Fruit fly (Drosophila melanogaster) whole organism, prepupa: Measurements from ENCODE around the gene Cenp-C.

Experiments used
- Blimp-1 ChIP-seq: fragments of 200-800 bp; sonication (Bioruptor generic); optimal IDR thresholded peaks from 3 replicates; lab custom pipeline; 2017; ENCODE audit warnings: missing biosample characterization, missing genetic modification characterization, mild to moderate bottlenecking, moderate library complexity, missing genetic modification reagents
- CG10631 ChIP-seq: fragments of 200-800 bp; sonication (Bioruptor generic); optimal IDR thresholded peaks from 2 replicates; lab custom pipeline; 2016; ENCODE audit warnings: missing biosample characterization, missing genetic modification characterization
- CG11902 ChIP-seq: fragments of 200-800 bp; sonication (Bioruptor generic); optimal IDR thresholded peaks from 3 replicates; lab custom pipeline; 2016; ENCODE audit warnings: missing biosample characterization, missing genetic modification characterization
- CG1621 ChIP-seq: fragments of 200-800 bp; sonication (Bioruptor generic); optimal IDR thresholded peaks from 3 replicates; lab custom pipeline; 2018; ENCODE audit warnings: missing biosample characterization, mild to moderate bottlenecking, missing genetic modification characterization
- CG16779 ChIP-seq: fragments of 200-800 bp; sonication (Bioruptor generic); optimal IDR thresholded peaks from 3 replicates; lab custom pipeline; 2017; ENCODE audit warnings: missing biosample characterization, mild to moderate bottlenecking, missing genetic modification characterization
- CG3032 ChIP-seq: fragments of 200-800 bp; optimal IDR thresholded peaks from 2 replicates; lab custom pipeline; 2019; ENCODE audit warnings: missing biosample characterization, mild to moderate bottlenecking, missing genetic modification characterization, moderate library complexity
- CG31627 ChIP-seq: fragments of 200-800 bp; sonication (Bioruptor generic); optimal IDR thresholded peaks from 3 replicates; lab custom pipeline; 2016; ENCODE audit warnings: missing biosample characterization, missing genetic modification characterization
- CG4318 ChIP-seq: fragments of 200-800 bp; sonication (Bioruptor generic); optimal IDR thresholded peaks from 3 replicates; lab custom pipeline; 2017; ENCODE audit warnings: missing biosample characterization, mild to moderate bottlenecking, missing genetic modification characterization
- CG6163 ChIP-seq: fragments of 200-800 bp; sonication (Bioruptor generic); IDR thresholded peaks from 3 replicates; pipeline ENCODE4 v1.3.6; 2022; ENCODE audit warnings: missing biosample characterization, missing genetic modification characterization
- CG6792 ChIP-seq: fragments of 200-800 bp; sonication (Bioruptor generic); optimal IDR thresholded peaks from 3 replicates; lab custom pipeline; 2016; ENCODE audit warnings: missing biosample characterization, missing genetic modification characterization
- CG6854 ChIP-seq: fragments of 200-800 bp; sonication (Bioruptor generic); optimal IDR thresholded peaks from 2 replicates; lab custom pipeline; 2017; ENCODE audit warnings: missing biosample characterization, mild to moderate bottlenecking, missing genetic modification characterization
- CG8119 ChIP-seq: fragments of 200-800 bp; sonication (Bioruptor generic); IDR thresholded peaks from 3 replicates; pipeline ENCODE4 v1.3.6; 2022; ENCODE audit warnings: missing biosample characterization, missing genetic modification characterization
- CG8319 ChIP-seq: fragments of 200-800 bp; sonication (Bioruptor generic); optimal IDR thresholded peaks from 3 replicates; lab custom pipeline; 2016; ENCODE audit warnings: missing biosample characterization, missing genetic modification characterization
- Eip75B ChIP-seq: fragments of 200-800 bp; sonication (Bioruptor generic); optimal IDR thresholded peaks from 3 replicates; lab custom pipeline; 2016; ENCODE audit warnings: missing biosample characterization, missing genetic modification characterization
- Eip93F ChIP-seq: fragments of 200-800 bp; sonication (Bioruptor generic); optimal IDR thresholded peaks from 2 replicates; lab custom pipeline; 2016; ENCODE audit warnings: missing biosample characterization, mild to moderate bottlenecking, missing genetic modification characterization
- Ets21C ChIP-seq: fragments of 200-800 bp; sonication (Bioruptor generic); optimal IDR thresholded peaks from 3 replicates; lab custom pipeline; 2016; ENCODE audit warnings: missing biosample characterization, missing genetic modification characterization
- Hr39 ChIP-seq: fragments of 200-800 bp; sonication (Bioruptor generic); optimal IDR thresholded peaks from 2 replicates; lab custom pipeline; 2016; ENCODE audit warnings: missing biosample characterization, missing genetic modification characterization
- Lpt ChIP-seq: fragments of 200-800 bp; sonication (Bioruptor generic); optimal IDR thresholded peaks from 3 replicates; lab custom pipeline; 2016; ENCODE audit warnings: missing biosample characterization, missing genetic modification characterization
- Met ChIP-seq: fragments of 200-800 bp; sonication (Bioruptor generic); optimal IDR thresholded peaks from 3 replicates; lab custom pipeline; 2016; ENCODE audit warnings: missing biosample characterization, missing genetic modification characterization
- OdsH ChIP-seq: fragments of 200-800 bp; sonication (Bioruptor generic); optimal IDR thresholded peaks from 3 replicates; lab custom pipeline; 2016; ENCODE audit warnings: missing biosample characterization, missing genetic modification characterization
- Smox ChIP-seq: fragments of 200-800 bp; sonication (Bioruptor generic); optimal IDR thresholded peaks from 3 replicates; lab custom pipeline; 2016; ENCODE audit warnings: missing biosample characterization, missing genetic modification characterization
- Sox102F ChIP-seq: fragments of 200-800 bp; sonication (Bioruptor generic); optimal IDR thresholded peaks from 2 replicates; lab custom pipeline; 2016; ENCODE audit warnings: missing biosample characterization, mild to moderate bottlenecking, missing genetic modification characterization
- Sox14 ChIP-seq: fragments of 200-800 bp; sonication (Bioruptor generic); optimal IDR thresholded peaks from 3 replicates; lab custom pipeline; 2016; ENCODE audit warnings: missing biosample characterization, missing genetic modification characterization
- Sox15 ChIP-seq: fragments of 200-800 bp; sonication (Bioruptor generic); optimal IDR thresholded peaks from 3 replicates; lab custom pipeline; 2016; ENCODE audit warnings: missing biosample characterization, missing genetic modification characterization
- cyc ChIP-seq: fragments of 200-800 bp; sonication (Bioruptor generic); optimal IDR thresholded peaks from 3 replicates; lab custom pipeline; 2016; ENCODE audit warnings: missing biosample characterization, missing genetic modification characterization
- dsx ChIP-seq: fragments of 200-800 bp; optimal IDR thresholded peaks from 3 replicates; lab custom pipeline; 2019; ENCODE audit warnings: missing biosample characterization, mild to moderate bottlenecking, missing genetic modification characterization, moderate library complexity; ENCODE audit not compliant: poor library complexity, severe bottlenecking
- eg ChIP-seq: fragments of 200-800 bp; sonication (Bioruptor generic); IDR thresholded peaks from 3 replicates; pipeline ENCODE4 v1.3.6; 2022; ENCODE audit warnings: missing biosample characterization, missing genetic modification characterization
- fd59A ChIP-seq: fragments of 200-800 bp; sonication (Bioruptor generic); optimal IDR thresholded peaks from 2 replicates; lab custom pipeline; 2017; ENCODE audit warnings: missing biosample characterization, mild to moderate bottlenecking, missing genetic modification characterization, missing genetic modification reagents
- fd85E ChIP-seq: fragments of 200-800 bp; sonication (Bioruptor generic); optimal IDR thresholded peaks from 3 replicates; lab custom pipeline; 2016; ENCODE audit warnings: missing biosample characterization, missing genetic modification characterization
- fkh ChIP-seq: fragments of 200-800 bp; sonication (Bioruptor generic); optimal IDR thresholded peaks from 3 replicates; lab custom pipeline; 2017; ENCODE audit warnings: missing biosample characterization, mild to moderate bottlenecking, missing genetic modification characterization, moderate library complexity
- lz ChIP-seq: fragments of 200-800 bp; sonication (Bioruptor generic); optimal IDR thresholded peaks from 3 replicates; lab custom pipeline; 2016; ENCODE audit warnings: missing biosample characterization, missing genetic modification characterization
- salr ChIP-seq, 2 experiments: fragments of 200-800 bp; sonication (Bioruptor generic); optimal IDR thresholded peaks; 3 replicates each; lab custom pipeline; 2016 to 2018; ENCODE audit warnings: missing biosample characterization in 2 of 2, missing genetic modification characterization in 2 of 2, mild to moderate bottlenecking in 1 of 2
- spab ChIP-seq: fragments of 200-800 bp; sonication (Bioruptor generic); optimal IDR thresholded peaks from 2 replicates; lab custom pipeline; 2017; ENCODE audit warnings: missing biosample characterization, mild to moderate bottlenecking, missing genetic modification characterization, missing genetic modification reagents
- svp ChIP-seq: fragments of 200-800 bp; sonication (Bioruptor generic); peaks from one replicate; lab custom pipeline; 2016; ENCODE audit warnings: missing biosample characterization, missing genetic modification characterization
- vri ChIP-seq: fragments of 200-800 bp; sonication (Bioruptor generic); optimal IDR thresholded peaks from 3 replicates; lab custom pipeline; 2016; ENCODE audit warnings: missing biosample characterization, mild to moderate bottlenecking, missing genetic modification characterization

The Cenp-C gene

dm6 chr3R:8524277-8524676, 39.6 kb upstream of the Cenp-C start:
- TF ChIP-seq Sox14 (GFP tag; lab: Kevin White, UChicago) (no peak), Hr39 (peak; percentile 31), CG8319 (GFP tag; lab: Kevin White, UChicago) (peak; percentile 4), CG4318 (GFP tag; lab: Kevin White, UChicago) (no peak), Met (no peak), fd59A (GFP tag; lab: Kevin White, UChicago) (no peak), vri (no peak), CG31627 (GFP tag; lab: Kevin White, UChicago) (peak; percentile 35), svp (GFP tag; lab: Kevin White, UChicago) (peak; percentile 85), Eip75B (GFP tag; lab: Kevin White, UChicago) (no peak)

- peak; percentile 96 for TF ChIP-seq svp (GFP tag; lab: Kevin White, UChicago)
- no peak for TF ChIP-seq Sox102F (GFP tag; lab: Kevin White, UChicago)
These were observed 35.0 kb upstream of the Cenp-C start, which contains the start of gene CG11741 for dm6 chr3R:8528862-8529261. Gene CG11741 (minus strand): TSS chr3R:8528877.

dm6 chr3R:8545915-8546314, 18.0 kb upstream of the Cenp-C start:
- TF ChIP-seq Blimp-1 (GFP tag; lab: Kevin White, UChicago): no peak
- TF ChIP-seq CG6163 (GFP tag; lab: Robert Waterston, UW): peak; percentile 38; the same call in 1 of the 3 replicates
- TF ChIP-seq svp (GFP tag; lab: Kevin White, UChicago): peak; percentile 31

- TF ChIP-seq CG3032: no peak
These were observed 11.6 kb upstream of the Cenp-C start, which contains the start of gene Or85d for dm6 chr3R:8552308-8552707. Gene Or85d (plus strand): TSS chr3R:8552608.

DNA sequence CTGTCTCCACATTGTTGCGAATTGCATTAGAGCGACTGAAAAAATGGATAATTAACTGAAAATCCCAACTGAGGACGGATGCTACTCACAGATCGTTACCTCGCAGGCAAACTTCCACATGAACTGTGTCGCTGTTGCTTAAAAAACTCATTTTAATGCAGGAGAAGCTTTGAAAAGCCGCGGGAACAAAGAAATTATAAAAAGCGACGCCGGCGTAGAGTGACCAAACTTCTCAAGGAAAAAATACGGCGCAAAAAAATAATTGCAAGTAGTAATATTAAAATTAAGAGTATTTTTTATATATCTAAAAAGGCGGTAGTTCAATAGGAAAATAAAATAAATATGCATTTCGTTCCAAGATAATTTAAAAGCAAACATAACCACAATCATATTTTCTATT, 2.4 kb upstream of the Cenp-C start, which contains the start of gene pch2:
TSS of gene pch2 (minus strand) at position 243 of the 400 bp plus-strand sequence.
- TF ChIP-seq eg (GFP tag; lab: Robert Waterston, UW) (no peak), Sox14 (GFP tag; lab: Kevin White, UChicago) (peak; percentile 73), dsx (GFP tag; lab: Kevin White, UChicago) (peak; percentile 66), Eip93F (GFP tag; lab: Kevin White, UChicago) (no peak), cyc (no peak)

DNA sequence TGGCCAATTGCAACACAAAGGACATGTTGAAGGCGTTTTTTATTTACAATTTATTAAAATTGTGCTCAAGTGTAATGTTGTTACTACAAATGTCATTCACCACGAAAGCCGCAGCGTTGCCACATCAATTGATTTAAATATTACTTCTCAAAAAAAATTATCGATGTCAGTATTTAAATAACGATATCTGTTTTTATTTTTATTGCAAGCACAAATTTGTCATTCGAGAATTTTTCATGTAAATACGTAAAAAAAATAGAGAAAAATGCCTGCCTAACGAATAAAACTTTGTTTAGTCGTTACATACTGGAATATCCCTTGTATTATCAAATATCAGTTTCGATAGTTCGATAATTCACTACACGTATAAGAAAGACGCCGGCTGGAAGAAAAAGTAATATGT, 1.4 kb upstream of the Cenp-C start, which contains the start of the genes mRpS18A and CG31460:
TSS of gene mRpS18A (minus strand) at position 110 of the 403 bp plus-strand sequence.
TSS of gene CG31460 (plus strand) at position 190 of the 403 bp plus-strand sequence.
- TF ChIP-seq fkh (GFP tag; lab: Kevin White, UChicago) (no peak), lz (GFP tag; lab: Kevin White, UChicago) (peak; percentile 13), Sox15 (GFP tag; lab: Kevin White, UChicago) (no peak), Hr39 (peak; percentile 30), Lpt (GFP tag; lab: Kevin White, UChicago) (no peak), CG16779 (tag; lab: Kevin White, UChicago) (no peak), CG31627 (GFP tag; lab: Kevin White, UChicago) (peak; percentile 41), fd85E (GFP tag; lab: Kevin White, UChicago) (no peak), CG8119 (GFP tag; lab: Robert Waterston, UW) (no peak), cyc (peak; percentile 22), CG1621 (tag; lab: Kevin White, UChicago) (no peak), CG11902 (GFP tag; lab: Kevin White, UChicago) (no peak), CG6792 (GFP tag; lab: Kevin White, UChicago) (no peak), CG6854 (GFP tag; lab: Kevin White, UChicago) (no peak), Smox (GFP tag; lab: Kevin White, UChicago) (peak; percentile 22), vri (no peak), svp (GFP tag; lab: Kevin White, UChicago) (peak; percentile 1), spab (GFP tag; lab: Kevin White, UChicago) (no peak), OdsH (no peak), Ets21C (peak; percentile 6), CG10631 (GFP tag; lab: Kevin White, UChicago) (peak; percentile 3), Sox102F (GFP tag; lab: Kevin White, UChicago) (no peak), salr (GFP tag; optimal IDR thresholded peaks at IDR 0.05; lab: Kevin White, UChicago) (no peak)
